Worm (Caenorhabditis elegans) whole organism, late embryonic: Measurements from ENCODE around the gene srx-130.

Experiments used
- K02D7.2 ChIP-seq: sonication (generic microtip); optimal IDR thresholded peaks from 2 replicates; lab custom pipeline; 2017; ENCODE audit warnings: mild to moderate bottlenecking, missing genetic modification characterization, missing compliant biosample characterization
- K09A11.1 ChIP-seq: sonication (generic microtip); optimal IDR thresholded peaks from 2 replicates; lab custom pipeline; 2017; ENCODE audit warnings: antibody characterized with exemption, mild to moderate bottlenecking, missing genetic modification characterization, missing compliant biosample characterization; ENCODE audit not compliant: insufficient read depth
- ahr-1 ChIP-seq: sonication (generic microtip); optimal IDR thresholded peaks from 2 replicates; lab custom pipeline; 2016; ENCODE audit warnings: missing genetic modification characterization, missing compliant biosample characterization
- ceh-18 ChIP-seq: sonication (generic microtip); optimal IDR thresholded peaks from 2 replicates; lab custom pipeline; 2016; ENCODE audit warnings: missing genetic modification characterization, missing compliant biosample characterization
- ceh-22 ChIP-seq: sonication (generic microtip); optimal IDR thresholded peaks from 2 replicates; lab custom pipeline; 2017; ENCODE audit warnings: missing biosample characterization, missing genetic modification characterization
- ceh-24 ChIP-seq: sonication (generic microtip); optimal IDR thresholded peaks from 2 replicates; lab custom pipeline; 2016; ENCODE audit warnings: mild to moderate bottlenecking, missing genetic modification characterization, missing compliant biosample characterization
- ceh-30 ChIP-seq: fragments of 150-350 bp; optimal IDR thresholded peaks from 2 replicates; lab custom pipeline; 2014; ENCODE audit warnings: missing biosample characterization, missing genetic modification characterization
- ceh-31 ChIP-seq: sonication (generic microtip); optimal IDR thresholded peaks from 2 replicates; lab custom pipeline; 2016; ENCODE audit warnings: missing genetic modification characterization, missing compliant biosample characterization
- ceh-34 ChIP-seq: sonication (generic microtip); optimal IDR thresholded peaks from 2 replicates; lab custom pipeline; 2016; ENCODE audit warnings: mild to moderate bottlenecking, missing genetic modification characterization, missing compliant biosample characterization
- ets-4 ChIP-seq: sonication (generic microtip); optimal IDR thresholded peaks from 2 replicates; lab custom pipeline; 2016; ENCODE audit warnings: missing genetic modification characterization, missing compliant biosample characterization
- fkh-10 ChIP-seq: fragments of 150-350 bp; optimal IDR thresholded peaks from 2 replicates; lab custom pipeline; 2014; ENCODE audit warnings: missing biosample characterization, missing genetic modification reagents, missing genetic modification characterization
- hlh-15 ChIP-seq: sonication (generic microtip); optimal IDR thresholded peaks from 2 replicates; lab custom pipeline; 2016; ENCODE audit warnings: missing genetic modification characterization, missing compliant biosample characterization
- hlh-30 ChIP-seq: sonication (generic microtip); optimal IDR thresholded peaks from 2 replicates; lab custom pipeline; 2017; ENCODE audit warnings: antibody characterized with exemption, missing genetic modification characterization, missing compliant biosample characterization; ENCODE audit not compliant: insufficient read depth
- hlh-6 ChIP-seq: sonication (generic microtip); optimal IDR thresholded peaks from 2 replicates; lab custom pipeline; 2016; ENCODE audit warnings: missing genotype, missing genetic modification characterization, missing compliant biosample characterization
- hlh-8 ChIP-seq: sonication (generic microtip); optimal IDR thresholded peaks from 2 replicates; lab custom pipeline; 2016; ENCODE audit warnings: missing genotype, missing genetic modification characterization, missing compliant biosample characterization
- madf-2 ChIP-seq: sonication (generic microtip); optimal IDR thresholded peaks from 2 replicates; lab custom pipeline; 2017; ENCODE audit warnings: missing genetic modification characterization, missing compliant biosample characterization
- mec-3 ChIP-seq: sonication (generic microtip); optimal IDR thresholded peaks from 2 replicates; lab custom pipeline; 2016; ENCODE audit warnings: borderline replicate concordance, missing genetic modification characterization, missing compliant biosample characterization
- nfya-1 ChIP-seq: sonication (generic microtip); optimal IDR thresholded peaks from 2 replicates; lab custom pipeline; 2017; ENCODE audit warnings: missing genetic modification characterization, mild to moderate bottlenecking, missing compliant biosample characterization, antibody characterized with exemption, moderate library complexity
- nhr-11 ChIP-seq: fragments of 150-350 bp; optimal IDR thresholded peaks from 2 replicates; lab custom pipeline; 2014; ENCODE audit warnings: missing biosample characterization, missing genetic modification characterization
- nhr-232 ChIP-seq: sonication (generic microtip); optimal IDR thresholded peaks from 2 replicates; lab custom pipeline; 2016; ENCODE audit warnings: missing genetic modification characterization, missing compliant biosample characterization
- npax-4 ChIP-seq: sonication (generic microtip); optimal IDR thresholded peaks from 2 replicates; lab custom pipeline; 2016; ENCODE audit warnings: missing genetic modification characterization, missing compliant biosample characterization
- pag-3 ChIP-seq: sonication (generic microtip); optimal IDR thresholded peaks from 2 replicates; lab custom pipeline; 2016; ENCODE audit warnings: missing compliant biosample characterization, missing genetic modification characterization, borderline replicate concordance
- pat-9 ChIP-seq: fragments of 200-800 bp; sonication (Bioruptor generic); optimal IDR thresholded peaks from 2 replicates; lab custom pipeline; 2018; ENCODE audit warnings: mild to moderate bottlenecking, missing genetic modification characterization, moderate library complexity, missing compliant biosample characterization
- pax-1 ChIP-seq: fragments of 150-350 bp; optimal IDR thresholded peaks from 2 replicates; lab custom pipeline; 2014; ENCODE audit warnings: missing biosample characterization, missing genetic modification characterization
- pha-2 ChIP-seq: sonication (generic microtip); optimal IDR thresholded peaks from 2 replicates; lab custom pipeline; 2017; ENCODE audit warnings: mild to moderate bottlenecking, missing genetic modification characterization, missing compliant biosample characterization
- pqm-1 ChIP-seq: sonication (generic microtip); optimal IDR thresholded peaks from 2 replicates; lab custom pipeline; 2016; ENCODE audit warnings: missing genetic modification characterization, missing compliant biosample characterization
- sdc-2 ChIP-seq: sonication (generic microtip); optimal IDR thresholded peaks from 2 replicates; lab custom pipeline; 2016; ENCODE audit warnings: missing genotype, missing genetic modification characterization, missing compliant biosample characterization
- sox-2 ChIP-seq: fragments of 200-800 bp; sonication (Bioruptor generic); IDR thresholded peaks from 2 replicates; pipeline ENCODE4 v1.3.6; 2022; ENCODE audit warnings: missing genetic modification reagents, missing genetic modification characterization, missing compliant biosample characterization
- sox-4 ChIP-seq: sonication (generic microtip); optimal IDR thresholded peaks from 2 replicates; lab custom pipeline; 2017; ENCODE audit warnings: mild to moderate bottlenecking, missing genetic modification characterization, inconsistent platforms, missing compliant biosample characterization
- tbx-7 ChIP-seq: sonication (generic microtip); optimal IDR thresholded peaks from 2 replicates; lab custom pipeline; 2016; ENCODE audit warnings: missing genotype, missing genetic modification characterization, missing compliant biosample characterization
- unc-3 ChIP-seq, 2 experiments: fragments of 200-800 bp in 1 of 2; sonication (Bioruptor generic) in 1 of 2; sonication (generic microtip) in 1 of 2; conservative IDR thresholded peaks in 1 of 2; optimal IDR thresholded peaks in 1 of 2; 2 replicates each; pipeline versions ENCODE4 v1.3.6 to Lab custom; 2016 to 2022; ENCODE audit warnings: missing compliant biosample characterization in 2 of 2, missing genetic modification characterization in 2 of 2, missing genetic modification reagents in 1 of 2
- unc-42 ChIP-seq: sonication (generic microtip); optimal IDR thresholded peaks from 2 replicates; lab custom pipeline; 2016; ENCODE audit warnings: missing genotype, missing genetic modification characterization, missing compliant biosample characterization
- unc-55 ChIP-seq: sonication (generic microtip); optimal IDR thresholded peaks from 2 replicates; lab custom pipeline; 2017; ENCODE audit warnings: missing biosample characterization, missing genetic modification reagents, missing genetic modification characterization
- unc-86 ChIP-seq: sonication (generic microtip); optimal IDR thresholded peaks from 2 replicates; lab custom pipeline; 2016; ENCODE audit warnings: missing genetic modification characterization, missing compliant biosample characterization
- zip-5 ChIP-seq: sonication (generic microtip); optimal IDR thresholded peaks from 2 replicates; lab custom pipeline; 2016; ENCODE audit warnings: missing genetic modification characterization, missing compliant biosample characterization
- ztf-16 ChIP-seq: sonication (generic microtip); optimal IDR thresholded peaks from 2 replicates; lab custom pipeline; 2017; ENCODE audit warnings: missing genetic modification characterization, missing compliant biosample characterization

srx-130 gene

DNA sequence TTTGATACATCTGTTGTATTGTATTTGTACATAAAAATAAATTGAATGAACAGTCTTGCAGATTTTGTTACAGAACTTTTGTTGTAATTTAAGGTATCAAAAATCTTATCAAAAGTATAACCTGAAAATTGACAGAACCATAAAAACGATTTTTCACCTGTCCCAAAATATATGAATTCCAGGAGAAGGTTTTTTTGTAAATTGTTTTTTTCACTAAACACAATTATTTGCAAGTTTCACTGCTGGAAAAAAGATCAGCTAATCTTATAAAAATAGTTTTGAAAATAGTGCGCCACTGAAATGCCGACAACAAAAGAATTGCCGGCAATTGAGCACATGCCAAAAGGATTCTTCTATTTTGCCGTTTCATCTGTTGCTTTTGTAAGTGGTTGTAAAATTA is at the start of gene srx-130:
srx-130 (plus strand) TSS at position 301 of the 400 bp plus-strand sequence.
- no peak for TF ChIP-seq tbx-7 (tag; lab: Kevin White, UChicago)
- TF ChIP-seq pax-1 (tag; lab: Kevin White, UChicago): no peak
- no peak for TF ChIP-seq ceh-34
- no peak for TF ChIP-seq pag-3 (tag; lab: Kevin White, UChicago)
- TF ChIP-seq mec-3 (tag; lab: Kevin White, UChicago): no peak
- no peak for TF ChIP-seq fkh-10
- TF ChIP-seq nfya-1 (tag; lab: Kevin White, UChicago): no peak
- TF ChIP-seq unc-86: no peak
- no peak for TF ChIP-seq hlh-30
- no peak for TF ChIP-seq zip-5
- no peak for TF ChIP-seq sdc-2 (tag; lab: Kevin White, UChicago)

DNA sequence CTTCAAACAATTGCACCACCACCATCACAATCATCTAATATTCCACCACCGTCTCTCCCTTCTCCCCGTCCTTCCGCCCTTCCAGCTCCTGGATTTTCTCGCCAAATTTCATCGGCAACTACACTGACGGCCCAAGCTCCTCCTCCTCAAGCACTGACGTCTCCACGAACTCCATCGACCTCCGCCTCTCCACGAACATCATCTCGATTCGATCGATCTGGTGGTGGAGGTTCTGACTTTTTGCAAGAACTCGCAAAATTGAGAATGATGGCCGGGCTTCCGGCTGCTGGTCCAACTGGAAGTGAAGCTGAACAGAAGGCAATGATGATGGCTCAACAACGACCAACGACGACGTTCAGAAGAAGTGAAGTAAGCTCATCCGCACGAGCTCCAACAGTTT is 49.2 kb upstream of the srx-130 start:
- TF ChIP-seq mec-3 (tag; lab: Kevin White, UChicago) (no peak), sdc-2 (tag; lab: Kevin White, UChicago) (no peak), ceh-24 (tag; lab: Kevin White, UChicago) (no peak), sox-4 (tag; lab: Kevin White, UChicago) (no peak), pat-9 (no peak), tbx-7 (tag; lab: Kevin White, UChicago) (no peak), unc-42 (no peak), ets-4 (no peak), pqm-1 (no peak), K02D7.2 (no peak), pha-2 (tag; lab: Kevin White, UChicago) (no peak), unc-3 (GFP tag; conservative IDR thresholded peaks at IDR 0.05; lab: Robert Waterston, UW) (no peak), unc-3 (tag; optimal IDR thresholded peaks at IDR 0.05; lab: Kevin White, UChicago) (no peak), hlh-15 (tag; lab: Kevin White, UChicago) (no peak), sox-2 (no peak), K09A11.1 (no peak), zip-5 (no peak)

- TF ChIP-seq hlh-30: peak; percentile 19
- no peak for TF ChIP-seq sdc-2 (tag; lab: Kevin White, UChicago)
- TF ChIP-seq, all 69 proteins: peak for 1
Measured at ce11 chrV:13796246-13796776, 46.9 kb upstream of the srx-130 start, which contains the start of gene twk-32. twk-32 (plus strand) TSS chrV:13796641.

- TF ChIP-seq unc-42 (no peak), ceh-34 (no peak), ahr-1 (tag; lab: Kevin White, UChicago) (no peak), pag-3 (tag; lab: Kevin White, UChicago) (no peak), hlh-30 (no peak)
Measured at ce11 chrV:13799190-13799589, 44.1 kb upstream of the srx-130 start.

DNA sequence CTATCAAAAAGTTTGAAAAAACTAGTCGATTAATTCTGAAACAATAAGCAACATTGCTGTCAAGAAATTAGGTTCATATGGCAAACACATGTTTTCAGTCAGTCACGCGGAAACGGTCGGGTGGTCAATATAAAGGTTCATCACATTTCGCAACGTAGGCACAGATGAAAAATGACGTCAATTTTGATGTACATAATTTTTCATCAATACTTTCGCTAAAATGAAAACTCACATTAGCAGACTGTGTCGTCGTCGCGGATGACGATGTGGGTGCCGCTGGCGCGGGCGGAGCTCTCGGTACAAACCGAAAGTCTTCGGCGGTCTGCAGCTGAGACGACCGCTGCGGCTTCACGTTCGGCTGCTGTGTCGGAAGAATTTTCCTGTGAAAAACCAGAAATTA is 39.3 kb upstream of the srx-130 start, which contains the start of gene swan-2:
swan-2 (minus strand) TSS at position 380 of the 400 bp plus-strand sequence.
- TF ChIP-seq hlh-30 (no peak), sox-4 (tag; lab: Kevin White, UChicago) (no peak), ets-4 (no peak), npax-4 (tag; lab: Kevin White, UChicago) (no peak), ahr-1 (tag; lab: Kevin White, UChicago) (no peak), ztf-16 (tag; lab: Kevin White, UChicago) (no peak), hlh-6 (tag; lab: Kevin White, UChicago) (no peak), nhr-232 (no peak), zip-5 (no peak), ceh-18 (tag; lab: Kevin White, UChicago) (no peak), hlh-8 (tag; lab: Kevin White, UChicago) (no peak), madf-2 (tag; lab: Kevin White, UChicago) (no peak), pqm-1 (no peak), nhr-11 (tag; lab: Kevin White, UChicago) (no peak), ceh-31 (tag; lab: Kevin White, UChicago) (no peak), unc-55 (GFP tag; lab: Kevin White, UChicago) (no peak), ceh-30 (tag; lab: Kevin White, UChicago) (no peak), mec-3 (tag; lab: Kevin White, UChicago) (no peak), ceh-22 (tag; lab: Kevin White, UChicago) (no peak)
